Fruit fly (Drosophila melanogaster) whole organism, pupa: Measurements from ENCODE around the gene CG34155.

Source experiments
- CG10348 ChIP-seq: fragments of 200-800 bp; sonication (Bioruptor generic); IDR thresholded peaks from 2 replicates; pipeline ENCODE4 v1.3.6; 2022; ENCODE audit warnings: missing biosample characterization, missing genetic modification characterization
- CG4496 ChIP-seq: fragments of 200-800 bp; sonication (Bioruptor generic); IDR thresholded peaks from 3 replicates; pipeline ENCODE4 v1.3.6; 2022; ENCODE audit warnings: missing biosample characterization, missing genetic modification characterization
- CG8301 ChIP-seq: fragments of 200-800 bp; sonication (Bioruptor generic); optimal IDR thresholded peaks from 2 replicates; lab custom pipeline; 2018; ENCODE audit warnings: missing biosample characterization, mild to moderate bottlenecking, missing genetic modification characterization
- CG9948 ChIP-seq: fragments of 200-800 bp; sonication (Bioruptor generic); optimal IDR thresholded peaks from 2 replicates; lab custom pipeline; 2018; ENCODE audit warnings: missing biosample characterization, mild to moderate bottlenecking, missing genetic modification characterization, moderate library complexity
- EcR ChIP-seq: fragments of 200-800 bp; sonication (Bioruptor generic); optimal IDR thresholded peaks from 3 replicates; lab custom pipeline; 2019; ENCODE audit warnings: missing biosample characterization, missing genetic modification characterization, mild to moderate bottlenecking, moderate library complexity, missing genetic modification reagents

DNA sequence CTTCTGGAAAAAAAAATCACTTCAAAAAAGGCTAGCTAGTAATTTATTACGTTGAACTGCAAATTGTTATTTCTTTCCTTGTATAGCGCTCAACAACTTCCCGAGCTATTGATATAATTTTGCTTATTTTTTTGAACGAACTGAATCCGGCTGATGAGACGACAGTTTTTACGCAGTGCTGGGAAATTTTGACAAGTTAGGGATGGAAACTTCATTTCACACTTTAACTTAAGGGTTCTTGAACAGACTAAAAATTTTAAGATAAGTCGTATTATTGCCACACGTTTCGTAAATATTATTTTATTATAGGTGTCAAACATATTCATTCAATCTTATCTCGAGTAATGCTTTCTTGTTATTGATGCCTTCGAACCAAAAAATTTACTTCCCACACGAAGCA lies 23.5 kb upstream of the CG34155 start, which contains the start of gene Rpt6R:
- TF ChIP-seq CG10348 (GFP tag; lab: Robert Waterston, UW) (no peak), CG9948 (tag; lab: Kevin White, UChicago) (no peak), CG4496 (GFP tag; lab: Robert Waterston, UW) (no peak), CG8301 (no peak), EcR (GFP tag; lab: Kevin White, UChicago) (no peak)
